Fruit fly (Drosophila melanogaster): ENCODE measurements around the gene ND-PDSW.

dm6 chr2L:3417613-3418012, 48.3 kb upstream of the ND-PDSW start:
- TF ChIP-seq psq (optimal IDR thresholded peaks at IDR 0.05) (no peak), Sin3A (optimal IDR thresholded peaks at IDR 0.05) (no peak), Myc (optimal IDR thresholded peaks at IDR 0.05) (no peak), h (optimal IDR thresholded peaks at IDR 0.05) (no peak), insv (optimal IDR thresholded peaks at IDR 0.05) (no peak), ttk (optimal IDR thresholded peaks at IDR 0.05) (no peak)

Measured in Kc167 (cell line).